Worm (Caenorhabditis elegans) whole organism, early embryonic: ENCODE data around the gene pcp-5.

ENCODE experiments used
- B0310.2 ChIP-seq: sonication (generic microtip); optimal IDR thresholded peaks from 2 replicates; lab custom pipeline; 2016; ENCODE audit warnings: mild to moderate bottlenecking, missing genetic modification characterization, missing compliant biosample characterization
- F13C5.2 ChIP-seq: sonication (generic microtip); optimal IDR thresholded peaks from 2 replicates; lab custom pipeline; 2017; ENCODE audit warnings: mild to moderate bottlenecking, missing genetic modification characterization, inconsistent platforms, missing compliant biosample characterization
- aly-1 ChIP-seq: sonication (generic microtip); optimal IDR thresholded peaks from 2 replicates; lab custom pipeline; 2016; ENCODE audit warnings: missing genetic modification characterization, missing compliant biosample characterization
- ama-1 ChIP-seq: fragments of 150-350 bp; optimal IDR thresholded peaks from 2 replicates; lab custom pipeline; 2014
- ceh-13 ChIP-seq: fragments of 200-800 bp; sonication (Bioruptor generic); optimal IDR thresholded peaks from 2 replicates; lab custom pipeline; 2018; ENCODE audit warnings: mild to moderate bottlenecking, missing genetic modification characterization, missing compliant biosample characterization
- ceh-36 ChIP-seq: sonication (generic microtip); optimal IDR thresholded peaks from 2 replicates; lab custom pipeline; 2016; ENCODE audit warnings: missing genetic modification characterization, inconsistent platforms, missing compliant biosample characterization
- ets-7 ChIP-seq: sonication (generic microtip); optimal IDR thresholded peaks from 2 replicates; lab custom pipeline; 2016; ENCODE audit warnings: missing genotype, missing genetic modification characterization, missing compliant biosample characterization
- flt-1 ChIP-seq: fragments of 200-800 bp; sonication (Bioruptor generic); IDR thresholded peaks from 2 replicates; pipeline ENCODE4 v1.3.6; 2022; ENCODE audit warnings: missing genetic modification characterization, missing compliant biosample characterization
- hmbx-1 ChIP-seq: sonication (generic microtip); optimal IDR thresholded peaks from 2 replicates; lab custom pipeline; 2016; ENCODE audit warnings: mild to moderate bottlenecking, missing genetic modification characterization, missing compliant biosample characterization
- hmg-4 ChIP-seq: fragments of 200-800 bp; sonication (Bioruptor generic); optimal IDR thresholded peaks from 2 replicates; lab custom pipeline; 2018; ENCODE audit warnings: mild to moderate bottlenecking, missing genetic modification characterization, missing compliant biosample characterization
- hnd-1 ChIP-seq: sonication (generic microtip); optimal IDR thresholded peaks from 2 replicates; lab custom pipeline; 2016; ENCODE audit warnings: missing genetic modification characterization, missing compliant biosample characterization
- pes-1 ChIP-seq: fragments of 200-800 bp; sonication (Bioruptor generic); IDR thresholded peaks from 2 replicates; pipeline ENCODE4 v1.3.6; 2022; ENCODE audit warnings: missing genetic modification reagents, missing genetic modification characterization, missing compliant biosample characterization
- scrt-1 ChIP-seq: fragments of 200-800 bp; sonication (Bioruptor generic); IDR thresholded peaks from 2 replicates; pipeline ENCODE4 v1.3.6; 2022; ENCODE audit warnings: missing genetic modification characterization, missing compliant biosample characterization
- sea-1 ChIP-seq: fragments of 200-800 bp; sonication (Bioruptor generic); conservative IDR thresholded peaks from 2 replicates; pipeline ENCODE4 v1.3.6; 2022; ENCODE audit warnings: missing genetic modification characterization, missing compliant biosample characterization
- tbx-11 ChIP-seq: fragments of 200-800 bp; sonication (Bioruptor generic); IDR thresholded peaks from 2 replicates; pipeline ENCODE4 v1.3.6; 2022; ENCODE audit warnings: missing genetic modification characterization, missing compliant biosample characterization
- tbx-37 ChIP-seq: fragments of 200-800 bp; sonication (Bioruptor generic); conservative IDR thresholded peaks from 2 replicates; pipeline ENCODE4 v1.3.6; 2022; ENCODE audit warnings: missing genetic modification reagents, missing genetic modification characterization, missing compliant biosample characterization
- tra-4 ChIP-seq: sonication (generic microtip); optimal IDR thresholded peaks from 2 replicates; lab custom pipeline; 2017; ENCODE audit warnings: missing genetic modification characterization, missing compliant biosample characterization

The pcp-5 gene

ce11 chrIII:7946968-7947491 is 39.6 kb upstream of the pcp-5 start, which contains the start of gene gsto-1:
TSS of gene gsto-1 (minus strand) at chrIII:7947018.
- TF ChIP-seq aly-1 (tag; lab: Kevin White, UChicago) (no peak), sea-1 (no peak), ama-1 (lab: Kevin White, UChicago) (no peak), tra-4 (no peak), ets-7 (no peak), flt-1 (no peak), B0310.2 (tag; lab: Kevin White, UChicago) (no peak), tbx-37 (GFP tag; lab: Robert Waterston, UW) (no peak), pes-1 (GFP tag; lab: Robert Waterston, UW) (no peak), ceh-13 (GFP tag; lab: Kevin White, UChicago) (no peak), tbx-11 (GFP tag; lab: Robert Waterston, UW) (no peak), F13C5.2 (tag; lab: Kevin White, UChicago) (no peak), ceh-36 (tag; lab: Kevin White, UChicago) (no peak), hmbx-1 (tag; lab: Kevin White, UChicago) (no peak)

ce11 chrIII:7941417-7941816 is 34.0 kb upstream of the pcp-5 start, which contains the start of gene kle-2:
TSS of gene kle-2 (plus strand) at chrIII:7941717.
- TF ChIP-seq tbx-11 (GFP tag; lab: Robert Waterston, UW): no peak
- no peak for TF ChIP-seq aly-1 (tag; lab: Kevin White, UChicago)
- no peak for TF ChIP-seq tra-4
- no peak for TF ChIP-seq hmbx-1 (tag; lab: Kevin White, UChicago)
- TF ChIP-seq scrt-1 (GFP tag; lab: Robert Waterston, UW): no peak
- TF ChIP-seq ceh-36 (tag; lab: Kevin White, UChicago): no peak
- TF ChIP-seq ceh-13 (GFP tag; lab: Kevin White, UChicago): no peak
- TF ChIP-seq hnd-1 (tag; lab: Kevin White, UChicago): no peak
- no peak for TF ChIP-seq B0310.2 (tag; lab: Kevin White, UChicago)
- TF ChIP-seq ama-1 (lab: Kevin White, UChicago): no peak

- no peak for TF ChIP-seq tra-4
- TF ChIP-seq B0310.2 (tag; lab: Kevin White, UChicago): no peak
- TF ChIP-seq tbx-11 (GFP tag; lab: Robert Waterston, UW): no peak
- TF ChIP-seq scrt-1 (GFP tag; lab: Robert Waterston, UW): no peak
- no peak for TF ChIP-seq ama-1 (lab: Kevin White, UChicago)
- no peak for TF ChIP-seq ets-7
- TF ChIP-seq ceh-13 (GFP tag; lab: Kevin White, UChicago): no peak
- TF ChIP-seq tbx-37 (GFP tag; lab: Robert Waterston, UW): no peak; the same call in 1 of the 2 replicates
- no peak for TF ChIP-seq hmbx-1 (tag; lab: Kevin White, UChicago)
- TF ChIP-seq aly-1 (tag; lab: Kevin White, UChicago): no peak
- TF ChIP-seq sea-1: no peak
- no peak for TF ChIP-seq pes-1 (GFP tag; lab: Robert Waterston, UW)
- no peak for TF ChIP-seq ceh-36 (tag; lab: Kevin White, UChicago)
Measured at ce11 chrIII:7940819-7941218, 33.4 kb upstream of the pcp-5 start, which contains the start of gene C29E4.12. TSS of gene C29E4.12 (plus strand) at chrIII:7941151.

- TF ChIP-seq hmg-4: no peak
- TF ChIP-seq flt-1: no peak
- TF ChIP-seq hnd-1 (tag; lab: Kevin White, UChicago): no peak
- no peak for TF ChIP-seq tra-4
- no peak for TF ChIP-seq tbx-11 (GFP tag; lab: Robert Waterston, UW)
- TF ChIP-seq B0310.2 (tag; lab: Kevin White, UChicago): no peak
Measured at ce11 chrIII:7937548-7937947, 30.1 kb upstream of the pcp-5 start, which contains the start of gene C29E4.10. TSS of gene C29E4.10 (plus strand) at chrIII:7937848.

ce11 chrIII:7933235-7933634 is 25.8 kb upstream of the pcp-5 start, which contains the start of gene ran-2:
TSS of gene ran-2 (plus strand) at chrIII:7933535.
- no peak for TF ChIP-seq flt-1
- no peak for TF ChIP-seq F13C5.2 (tag; lab: Kevin White, UChicago)
- no peak for TF ChIP-seq hmg-4
- TF ChIP-seq hmbx-1 (tag; lab: Kevin White, UChicago): no peak
- TF ChIP-seq ceh-13 (GFP tag; lab: Kevin White, UChicago): no peak
- no peak for TF ChIP-seq hnd-1 (tag; lab: Kevin White, UChicago)
- TF ChIP-seq ama-1 (lab: Kevin White, UChicago): no peak
- no peak for TF ChIP-seq ceh-36 (tag; lab: Kevin White, UChicago)

- TF ChIP-seq flt-1 (no peak), hmg-4 (no peak), B0310.2 (tag; lab: Kevin White, UChicago) (no peak), ceh-36 (tag; lab: Kevin White, UChicago) (no peak), tbx-11 (GFP tag; lab: Robert Waterston, UW) (no peak), scrt-1 (GFP tag; lab: Robert Waterston, UW) (no peak), ets-7 (no peak), pes-1 (GFP tag; lab: Robert Waterston, UW) (no peak), aly-1 (tag; lab: Kevin White, UChicago) (no peak), hmbx-1 (tag; lab: Kevin White, UChicago) (no peak), hnd-1 (tag; lab: Kevin White, UChicago) (no peak), sea-1 (no peak), tra-4 (no peak), ceh-13 (GFP tag; lab: Kevin White, UChicago) (no peak), tbx-37 (GFP tag; lab: Robert Waterston, UW) (no peak), F13C5.2 (tag; lab: Kevin White, UChicago) (no peak), ama-1 (lab: Kevin White, UChicago) (no peak)
Measured at ce11 chrIII:7928549-7929129, 21.2 kb upstream of the pcp-5 start, which contains the start of the genes C29E4.13 and npp-15. TSS of gene C29E4.13 (minus strand) at chrIII:7928717. TSS of gene npp-15 (plus strand) at chrIII:7929043.

- TF ChIP-seq hnd-1 (tag; lab: Kevin White, UChicago): no peak
- TF ChIP-seq F13C5.2 (tag; lab: Kevin White, UChicago): no peak
- TF ChIP-seq ceh-36 (tag; lab: Kevin White, UChicago): no peak
- no peak for TF ChIP-seq flt-1
- no peak for TF ChIP-seq sea-1
- TF ChIP-seq tra-4: no peak
- no peak for TF ChIP-seq ama-1 (lab: Kevin White, UChicago)
- no peak for TF ChIP-seq ets-7
- no peak for TF ChIP-seq tbx-11 (GFP tag; lab: Robert Waterston, UW)
- TF ChIP-seq B0310.2 (tag; lab: Kevin White, UChicago): no peak
- TF ChIP-seq hmg-4: no peak
- no peak for TF ChIP-seq ceh-13 (GFP tag; lab: Kevin White, UChicago)
- TF ChIP-seq scrt-1 (GFP tag; lab: Robert Waterston, UW): no peak
- no peak for TF ChIP-seq tbx-37 (GFP tag; lab: Robert Waterston, UW)
- TF ChIP-seq pes-1 (GFP tag; lab: Robert Waterston, UW): no peak
- TF ChIP-seq aly-1 (tag; lab: Kevin White, UChicago): no peak
Measured at ce11 chrIII:7925968-7926367, 18.6 kb upstream of the pcp-5 start.
